Worm (Caenorhabditis elegans) whole organism, L4 larva: ENCODE results near the gene irld-21.

Experiments used
- D1046.2 ChIP-seq: fragments of 200-800 bp; sonication (Bioruptor generic); IDR thresholded peaks from 2 replicates; pipeline ENCODE4 v1.3.6; 2022; ENCODE audit warnings: missing genetic modification characterization, missing compliant biosample characterization
- F26F4.8 ChIP-seq: fragments of 200-800 bp; sonication (Bioruptor generic); conservative IDR thresholded peaks from 2 replicates; pipeline ENCODE4 v1.3.6; 2022; ENCODE audit warnings: missing genetic modification characterization, missing compliant biosample characterization
- ZK546.5 ChIP-seq, 2 experiments: sonication (generic microtip); optimal IDR thresholded peaks; 2 replicates each; lab custom pipeline; 2017; ENCODE audit warnings: missing biosample characterization in 2 of 2, missing genetic modification characterization in 2 of 2
- ceh-44 ChIP-seq: fragments of 200-800 bp; sonication (Bioruptor generic); IDR thresholded peaks from 2 replicates; pipeline ENCODE4 v1.3.6; 2022; ENCODE audit warnings: missing genetic modification reagents, missing genetic modification characterization, missing compliant biosample characterization
- ceh-62 ChIP-seq: sonication (generic microtip); optimal IDR thresholded peaks from 2 replicates; lab custom pipeline; 2017; ENCODE audit warnings: missing biosample characterization, missing genetic modification characterization
- ceh-82 ChIP-seq: sonication (generic microtip); optimal IDR thresholded peaks from 2 replicates; lab custom pipeline; 2017; ENCODE audit warnings: missing biosample characterization, missing genetic modification characterization
- fkh-10 ChIP-seq: fragments of 150-350 bp; optimal IDR thresholded peaks from 2 replicates; lab custom pipeline; 2014; ENCODE audit warnings: missing biosample characterization, missing genetic modification reagents, missing genetic modification characterization
- lir-3 ChIP-seq: sonication (generic microtip); optimal IDR thresholded peaks from 2 replicates; lab custom pipeline; 2016; ENCODE audit warnings: mild to moderate bottlenecking, missing genetic modification characterization, missing compliant biosample characterization
- nhr-11 ChIP-seq: fragments of 150-350 bp; optimal IDR thresholded peaks from 2 replicates; lab custom pipeline; 2014; ENCODE audit warnings: missing biosample characterization, missing genetic modification characterization
- nhr-77 ChIP-seq: fragments of 150-350 bp; optimal IDR thresholded peaks from 2 replicates; lab custom pipeline; 2014; ENCODE audit warnings: missing biosample characterization, missing genetic modification characterization
- sdz-12 ChIP-seq: fragments of 200-800 bp; sonication (Bioruptor generic); optimal IDR thresholded peaks from 2 replicates; lab custom pipeline; 2018; ENCODE audit warnings: mild to moderate bottlenecking, missing genetic modification characterization, missing compliant biosample characterization
- zag-1 ChIP-seq: fragments of 150-350 bp; optimal IDR thresholded peaks from 2 replicates; lab custom pipeline; 2014; ENCODE audit warnings: missing biosample characterization, missing genetic modification characterization
- ztf-11 ChIP-seq: fragments of 150-350 bp; optimal IDR thresholded peaks from 2 replicates; lab custom pipeline; 2014; ENCODE audit warnings: missing biosample characterization, missing genetic modification characterization

ce11 chrIV:10122205-10122604, at the start of gene irld-21:
- TF ChIP-seq F26F4.8 (GFP tag; lab: Robert Waterston, UW) (no peak), ceh-62 (tag; lab: Kevin White, UChicago) (no peak), lir-3 (no peak), ZK546.5 (tag; optimal IDR thresholded peaks at IDR 0.05; lab: Kevin White, UChicago) (no peak), ceh-82 (tag; lab: Kevin White, UChicago) (no peak), ceh-44 (no peak), fkh-10 (GFP tag; lab: Kevin White, UChicago) (no peak), D1046.2 (GFP tag; lab: Robert Waterston, UW) (no peak), sdz-12 (GFP tag; lab: Kevin White, UChicago) (no peak), nhr-77 (tag; lab: Kevin White, UChicago) (no peak), zag-1 (tag; lab: Kevin White, UChicago) (no peak), nhr-11 (no peak), ztf-11 (tag; lab: Kevin White, UChicago) (no peak)
